Worm (Caenorhabditis elegans): ENCODE results near the gene Y39B6A.1.

Gene Y39B6A.1

DNA sequence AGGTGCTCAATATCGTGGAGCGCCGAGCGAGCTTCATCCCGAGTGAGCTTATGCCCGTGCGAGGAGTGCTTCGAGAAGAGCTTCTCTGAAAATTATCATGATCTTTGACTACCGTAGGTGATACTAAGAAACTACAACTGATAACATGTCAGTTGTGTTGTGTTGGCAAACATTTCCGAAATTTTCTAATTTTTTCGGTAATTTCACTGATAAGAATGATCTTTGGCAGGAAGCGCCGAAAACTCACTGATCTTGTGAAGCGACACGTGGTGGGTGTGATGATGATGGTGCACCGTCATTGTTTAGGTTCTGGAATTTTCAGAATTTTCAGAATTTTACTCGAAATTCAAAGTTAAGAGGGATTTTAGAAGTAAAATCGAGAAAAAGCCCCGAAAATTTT is at the start of gene Y39B6A.1:
Gene Y39B6A.1, minus strand, starts transcription at position 309 of the 400 bp plus-strand sequence.
- TF ChIP-seq unc-62 (GFP tag; optimal IDR thresholded peaks at IDR 0.05) (no peak), elt-2 (tag; optimal IDR thresholded peaks at IDR 0.05) (peak; percentile 81), pqm-1 (tag; optimal IDR thresholded peaks at IDR 0.05) (peak; percentile 68)

DNA sequence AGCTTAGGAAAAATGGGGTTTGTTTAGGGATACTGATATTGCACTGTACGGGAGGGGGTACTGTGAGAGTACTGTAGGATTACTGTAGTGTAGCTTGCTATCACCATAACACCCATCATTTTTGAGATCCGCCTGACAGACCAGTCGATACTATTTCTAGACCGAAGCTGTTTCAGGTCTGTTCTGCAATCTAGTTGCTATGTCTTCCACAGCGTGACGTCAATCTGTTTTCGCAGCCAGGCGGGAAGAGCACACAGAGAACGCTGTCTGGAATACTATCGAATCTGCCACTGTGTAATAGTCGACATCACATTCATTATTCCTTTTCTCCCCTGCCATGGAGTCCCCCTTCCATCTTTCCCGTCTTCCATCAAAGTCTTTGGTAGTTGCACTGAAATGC is 48.4 kb upstream of the Y39B6A.1 start, which contains the start of gene F21D9.11:
Gene F21D9.11, plus strand, starts transcription at position 301 of the 400 bp plus-strand sequence.
- TF ChIP-seq jun-1 (tag; optimal IDR thresholded peaks at IDR 0.05), result no peak
- no peak for TF ChIP-seq aly-2 (tag; optimal IDR thresholded peaks at IDR 0.05)
- no peak for TF ChIP-seq ceh-82 (tag; optimal IDR thresholded peaks at IDR 0.05)
- no peak for TF ChIP-seq nhr-25 (tag; optimal IDR thresholded peaks at IDR 0.05)
- no peak for TF ChIP-seq ZK546.5 (tag; optimal IDR thresholded peaks at IDR 0.05)
- no peak for TF ChIP-seq elt-2 (tag; optimal IDR thresholded peaks at IDR 0.05)
- TF ChIP-seq nhr-237 (tag; optimal IDR thresholded peaks at IDR 0.05), result no peak
- TF ChIP-seq lin-15B (tag; optimal IDR thresholded peaks at IDR 0.05), result no peak
- no peak for TF ChIP-seq lin-39 (tag; optimal IDR thresholded peaks at IDR 0.05)
- TF ChIP-seq ceh-9 (tag; optimal IDR thresholded peaks at IDR 0.05), result no peak
- no peak for TF ChIP-seq nhr-76 (tag; optimal IDR thresholded peaks at IDR 0.05)
- no peak for TF ChIP-seq ceh-16 (tag; optimal IDR thresholded peaks at IDR 0.05)
- TF ChIP-seq pqm-1 (tag; optimal IDR thresholded peaks at IDR 0.05), result no peak
- no peak for TF ChIP-seq egl-5 (tag; optimal IDR thresholded peaks at IDR 0.05)
- TF ChIP-seq nhr-43 (tag; optimal IDR thresholded peaks at IDR 0.05; ENCODE audit: poor library complexity, severe bottlenecking), result no peak
- no peak for TF ChIP-seq ztf-11 (tag; optimal IDR thresholded peaks at IDR 0.05)
- TF ChIP-seq elt-1 (tag; optimal IDR thresholded peaks at IDR 0.05), result no peak
- TF ChIP-seq ama-1 (optimal IDR thresholded peaks at IDR 0.05), result no peak
- TF ChIP-seq lsy-12 (tag; optimal IDR thresholded peaks at IDR 0.05), result no peak

DNA sequence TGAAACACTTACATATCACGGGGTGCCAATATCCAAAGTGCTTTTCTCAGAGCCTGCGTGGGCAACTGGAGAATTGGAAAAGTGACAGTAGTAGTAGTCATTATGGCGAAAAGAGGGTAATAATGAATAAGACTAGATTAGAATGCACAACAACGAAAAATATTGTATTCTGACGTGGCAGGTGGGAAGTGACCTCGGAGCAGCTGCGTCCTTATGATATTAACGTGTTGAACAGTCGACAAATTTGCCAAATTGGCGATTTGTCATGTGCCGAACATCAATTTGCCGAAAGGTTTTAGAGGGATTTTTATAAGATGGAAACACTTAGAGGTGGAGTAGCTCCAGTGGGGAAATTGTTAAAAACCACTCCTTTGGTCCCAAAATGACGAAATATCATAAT is 47.6 kb upstream of the Y39B6A.1 start, which contains the start of gene str-81:
Gene str-81, minus strand, starts transcription at position 101 of the 400 bp plus-strand sequence.
- TF ChIP-seq ceh-28 (tag; optimal IDR thresholded peaks at IDR 0.05), result no peak
- TF ChIP-seq lsy-12 (tag; optimal IDR thresholded peaks at IDR 0.05), result no peak
- TF ChIP-seq snpc-4 (tag; optimal IDR thresholded peaks at IDR 0.05), result no peak
- no peak for TF ChIP-seq elt-3 (tag; optimal IDR thresholded peaks at IDR 0.05)
- no peak for TF ChIP-seq skn-1 (tag; optimal IDR thresholded peaks at IDR 0.05)
- TF ChIP-seq nhr-12 (tag; optimal IDR thresholded peaks at IDR 0.05), result no peak
- TF ChIP-seq ZK546.5 (tag; optimal IDR thresholded peaks at IDR 0.05), result no peak
- no peak for TF ChIP-seq nhr-28 (tag; optimal IDR thresholded peaks at IDR 0.05)
- TF ChIP-seq elt-2 (tag; optimal IDR thresholded peaks at IDR 0.05), result no peak
- no peak for TF ChIP-seq sea-2 (GFP tag; optimal IDR thresholded peaks at IDR 0.05)
- no peak for TF ChIP-seq nhr-25 (tag; optimal IDR thresholded peaks at IDR 0.05)
- no peak for TF ChIP-seq unc-62 (GFP tag; optimal IDR thresholded peaks at IDR 0.05)
- no peak for TF ChIP-seq nhr-11 (tag; optimal IDR thresholded peaks at IDR 0.05)
- no peak for TF ChIP-seq unc-39 (tag; optimal IDR thresholded peaks at IDR 0.05)
- no peak for TF ChIP-seq nhr-76 (tag; optimal IDR thresholded peaks at IDR 0.05)
- TF ChIP-seq R02D3.7 (tag; optimal IDR thresholded peaks at IDR 0.05), result no peak
- TF ChIP-seq fkh-2 (tag; optimal IDR thresholded peaks at IDR 0.05), result no peak

DNA sequence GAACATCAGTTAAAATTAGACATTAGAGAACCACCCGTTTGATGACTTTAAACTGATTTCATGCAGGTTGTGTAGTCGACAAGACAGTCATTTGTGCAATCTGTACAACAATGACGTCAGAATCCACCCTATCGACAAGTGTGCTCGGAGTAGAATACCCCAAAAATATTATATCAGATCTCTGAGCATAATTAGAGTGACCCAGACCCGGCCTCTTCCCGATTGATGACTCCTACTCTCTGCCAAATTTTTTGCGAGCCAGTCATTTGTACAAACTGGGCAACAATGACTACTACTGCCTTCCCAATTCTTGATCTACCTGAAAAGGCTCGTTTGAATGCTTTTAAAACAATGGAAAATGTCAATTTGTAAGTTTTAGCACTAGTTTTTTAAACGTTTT is 36.7 kb upstream of the Y39B6A.1 start, which contains the start of the genes fbxb-115 and fbxb-1:
Gene fbxb-115, minus strand, starts transcription at position 101 of the 400 bp plus-strand sequence.
Gene fbxb-1, plus strand, starts transcription at position 226 of the 400 bp plus-strand sequence.
- TF ChIP-seq lsy-12 (tag; optimal IDR thresholded peaks at IDR 0.05), result no peak
- no peak for TF ChIP-seq eor-1 (tag; optimal IDR thresholded peaks at IDR 0.05)
- TF ChIP-seq unc-39 (tag; optimal IDR thresholded peaks at IDR 0.05), result no peak
- no peak for TF ChIP-seq nfya-1 (tag; optimal IDR thresholded peaks at IDR 0.05; ENCODE audit: insufficient read depth)
- no peak for TF ChIP-seq fos-1 (tag; optimal IDR thresholded peaks at IDR 0.05)
- TF ChIP-seq lin-15B (tag; optimal IDR thresholded peaks at IDR 0.05), result no peak
- TF ChIP-seq elt-2 (tag; optimal IDR thresholded peaks at IDR 0.05), result no peak
- no peak for TF ChIP-seq nhr-28 (tag; optimal IDR thresholded peaks at IDR 0.05)

DNA sequence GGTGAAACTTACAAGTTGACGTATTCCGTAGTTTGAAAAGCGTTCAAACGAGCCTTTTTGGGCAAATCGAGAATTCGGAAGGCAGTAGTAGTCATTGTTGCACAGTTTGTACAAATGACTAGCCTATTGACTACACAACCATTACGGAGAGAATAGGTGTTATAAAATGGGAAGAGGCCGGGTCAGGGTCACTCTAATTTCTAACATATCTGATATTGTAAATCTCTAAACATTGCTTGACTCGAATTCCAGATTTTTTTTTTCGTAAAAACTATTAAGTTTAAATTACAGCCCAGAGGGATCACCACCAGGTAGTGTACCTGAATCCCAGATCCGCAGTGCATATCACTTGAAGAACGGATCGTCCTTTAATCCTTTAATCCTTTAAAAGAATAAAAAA is 33.8 kb upstream of the Y39B6A.1 start, which contains the start of gene fbxb-2:
Gene fbxb-2, minus strand, starts transcription at position 101 of the 400 bp plus-strand sequence.
- TF ChIP-seq fkh-10 (GFP tag; optimal IDR thresholded peaks at IDR 0.05) (no peak), pha-4 (tag; optimal IDR thresholded peaks at IDR 0.05) (no peak), jun-1 (tag; optimal IDR thresholded peaks at IDR 0.05) (no peak), skn-1 (tag; optimal IDR thresholded peaks at IDR 0.05) (no peak), ceh-16 (tag; optimal IDR thresholded peaks at IDR 0.05) (no peak), ztf-4 (tag; optimal IDR thresholded peaks at IDR 0.05) (no peak)

All from whole organism, L3 larva.